Worm (Caenorhabditis elegans) whole organism, L3 larva: ENCODE results near the gene pqn-87.

Experiments
- egl-27 ChIP-seq: sonication (generic microtip); optimal IDR thresholded peaks from 4 replicates; lab custom pipeline; 2017; ENCODE audit warnings: missing biosample characterization, missing genetic modification reagents, missing genetic modification characterization
- fkh-10 ChIP-seq: sonication (generic microtip); optimal IDR thresholded peaks from 2 replicates; lab custom pipeline; 2017; ENCODE audit warnings: missing biosample characterization, missing genetic modification reagents, missing genetic modification characterization
- nhr-25 ChIP-seq: sonication (generic microtip); optimal IDR thresholded peaks from 2 replicates; lab custom pipeline; 2017; ENCODE audit warnings: missing biosample characterization, missing genetic modification characterization

ce11 chrII:12189193-12189592, 35.7 kb downstream of the pqn-87 start:
- TF ChIP-seq egl-27 (tag; lab: Kevin White, UChicago): no peak
- TF ChIP-seq nhr-25 (tag; lab: Kevin White, UChicago): no peak
- TF ChIP-seq fkh-10: no peak
